Worm (Caenorhabditis elegans) whole organism, early embryonic: ENCODE measurements around the gene tlk-1.

Experiments
- F13C5.2 ChIP-seq: sonication (generic microtip); optimal IDR thresholded peaks from 2 replicates; lab custom pipeline; 2017; ENCODE audit warnings: mild to moderate bottlenecking, missing genetic modification characterization, inconsistent platforms, missing compliant biosample characterization
- ama-1 ChIP-seq: fragments of 150-350 bp; optimal IDR thresholded peaks from 2 replicates; lab custom pipeline; 2014
- ceh-36 ChIP-seq: sonication (generic microtip); optimal IDR thresholded peaks from 2 replicates; lab custom pipeline; 2016; ENCODE audit warnings: missing genetic modification characterization, inconsistent platforms, missing compliant biosample characterization
- ets-7 ChIP-seq: sonication (generic microtip); optimal IDR thresholded peaks from 2 replicates; lab custom pipeline; 2016; ENCODE audit warnings: missing genotype, missing genetic modification characterization, missing compliant biosample characterization
- flt-1 ChIP-seq: fragments of 200-800 bp; sonication (Bioruptor generic); IDR thresholded peaks from 2 replicates; pipeline ENCODE4 v1.3.6; 2022; ENCODE audit warnings: missing genetic modification characterization, missing compliant biosample characterization
- pes-1 ChIP-seq: fragments of 200-800 bp; sonication (Bioruptor generic); IDR thresholded peaks from 2 replicates; pipeline ENCODE4 v1.3.6; 2022; ENCODE audit warnings: missing genetic modification reagents, missing genetic modification characterization, missing compliant biosample characterization
- tra-4 ChIP-seq: sonication (generic microtip); optimal IDR thresholded peaks from 2 replicates; lab custom pipeline; 2017; ENCODE audit warnings: missing genetic modification characterization, missing compliant biosample characterization

ce11 chrIII:9663943-9664342 lies 35.7 kb upstream of the tlk-1 start:
- TF ChIP-seq ama-1 (lab: Kevin White, UChicago) (no peak), flt-1 (GFP tag; lab: Robert Waterston, UW) (no peak), ets-7 (tag; lab: Kevin White, UChicago) (no peak), pes-1 (GFP tag; lab: Robert Waterston, UW) (no peak), F13C5.2 (no peak), ceh-36 (tag; lab: Kevin White, UChicago) (no peak), tra-4 (tag; lab: Kevin White, UChicago) (no peak)
